Fruit fly (Drosophila melanogaster): Measurements from ENCODE around the gene CG18662.

Gene CG18662

dm6 chr2L:8972905-8973304, 7.6 kb upstream of the CG18662 start:
- TF ChIP-seq h (optimal IDR thresholded peaks at IDR 0.05), result no peak
- no peak for TF ChIP-seq Sin3A (optimal IDR thresholded peaks at IDR 0.05)
- TF ChIP-seq insv (optimal IDR thresholded peaks at IDR 0.05), result no peak
- TF ChIP-seq Myc (optimal IDR thresholded peaks at IDR 0.05), result no peak
- no peak for TF ChIP-seq ttk (optimal IDR thresholded peaks at IDR 0.05)
- no peak for TF ChIP-seq psq (optimal IDR thresholded peaks at IDR 0.05)

DNA sequence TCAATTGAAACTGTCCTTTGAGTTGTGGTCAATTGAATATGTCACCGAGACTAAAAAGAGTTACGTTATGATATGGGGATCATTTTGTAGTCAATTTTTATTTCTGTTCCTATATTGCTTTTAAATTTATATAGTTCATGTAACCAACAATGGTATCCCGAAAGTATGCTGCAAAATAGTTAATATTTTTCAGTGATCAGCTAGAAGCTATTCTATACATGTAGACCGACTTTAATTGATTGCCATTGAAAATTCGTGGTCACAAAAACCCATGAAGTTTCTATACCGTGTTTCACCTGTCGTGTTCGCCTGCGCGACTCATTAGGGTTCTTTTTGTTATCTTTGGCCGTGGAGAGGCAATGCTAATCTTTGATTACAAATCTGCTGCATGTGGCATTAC, 6.0 kb upstream of the CG18662 start:
- TF ChIP-seq insv (optimal IDR thresholded peaks at IDR 0.05), result no peak
- no peak for TF ChIP-seq Sin3A (optimal IDR thresholded peaks at IDR 0.05)
- TF ChIP-seq Myc (optimal IDR thresholded peaks at IDR 0.05), result no peak
- TF ChIP-seq h (optimal IDR thresholded peaks at IDR 0.05), result no peak
- no peak for TF ChIP-seq ttk (optimal IDR thresholded peaks at IDR 0.05)
- TF ChIP-seq psq (optimal IDR thresholded peaks at IDR 0.05), result no peak

dm6 chr2L:8975328-8975727, 5.1 kb upstream of the CG18662 start, which contains the start of gene CG9541:
CG9541 (minus strand) TSS chr2L:8975428.
- TF ChIP-seq h (optimal IDR thresholded peaks at IDR 0.05), result no peak
- no peak for TF ChIP-seq Sin3A (optimal IDR thresholded peaks at IDR 0.05)
- TF ChIP-seq ttk (optimal IDR thresholded peaks at IDR 0.05), result no peak
- no peak for TF ChIP-seq psq (optimal IDR thresholded peaks at IDR 0.05)
- no peak for TF ChIP-seq Myc (optimal IDR thresholded peaks at IDR 0.05)

DNA sequence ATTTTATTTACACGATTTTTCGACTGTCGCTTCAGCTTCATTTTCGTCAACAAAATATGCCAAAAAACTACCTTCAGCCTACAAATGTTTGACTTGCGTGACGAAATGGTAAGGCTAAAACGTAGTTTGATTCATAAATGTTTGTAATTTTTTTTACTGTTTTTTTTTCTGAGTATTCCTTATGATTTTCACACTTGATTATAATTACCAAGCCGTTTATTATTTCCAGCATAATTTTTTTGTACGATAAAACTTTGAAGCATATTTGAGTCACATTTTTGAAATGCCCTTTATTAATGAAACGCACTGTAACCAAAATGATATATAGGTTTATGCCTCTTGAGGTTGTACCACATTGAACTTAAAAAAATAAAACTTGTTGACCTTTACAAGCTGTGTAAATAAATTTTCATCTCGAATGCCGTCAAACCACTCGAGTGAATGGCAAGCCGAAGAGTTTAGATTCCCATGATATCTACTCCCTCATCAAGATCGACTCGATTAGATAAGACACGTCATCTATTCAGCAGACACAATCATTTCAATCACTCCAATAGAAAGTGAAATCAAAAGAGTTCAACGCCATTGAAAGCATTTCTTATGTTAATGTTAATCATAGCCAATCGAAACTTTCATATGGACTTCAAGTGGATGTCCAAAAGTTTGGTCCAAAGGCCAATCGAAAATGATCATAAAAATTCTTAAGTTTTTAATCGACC, 2.3 kb downstream of the CG18662 start:
- no peak for TF ChIP-seq h (optimal IDR thresholded peaks at IDR 0.05)
- TF ChIP-seq insv (optimal IDR thresholded peaks at IDR 0.05), result no peak
- no peak for TF ChIP-seq psq (optimal IDR thresholded peaks at IDR 0.05)
- no peak for TF ChIP-seq ttk (optimal IDR thresholded peaks at IDR 0.05)
- no peak for TF ChIP-seq Myc (optimal IDR thresholded peaks at IDR 0.05)
- no peak for TF ChIP-seq Sin3A (optimal IDR thresholded peaks at IDR 0.05)

DNA sequence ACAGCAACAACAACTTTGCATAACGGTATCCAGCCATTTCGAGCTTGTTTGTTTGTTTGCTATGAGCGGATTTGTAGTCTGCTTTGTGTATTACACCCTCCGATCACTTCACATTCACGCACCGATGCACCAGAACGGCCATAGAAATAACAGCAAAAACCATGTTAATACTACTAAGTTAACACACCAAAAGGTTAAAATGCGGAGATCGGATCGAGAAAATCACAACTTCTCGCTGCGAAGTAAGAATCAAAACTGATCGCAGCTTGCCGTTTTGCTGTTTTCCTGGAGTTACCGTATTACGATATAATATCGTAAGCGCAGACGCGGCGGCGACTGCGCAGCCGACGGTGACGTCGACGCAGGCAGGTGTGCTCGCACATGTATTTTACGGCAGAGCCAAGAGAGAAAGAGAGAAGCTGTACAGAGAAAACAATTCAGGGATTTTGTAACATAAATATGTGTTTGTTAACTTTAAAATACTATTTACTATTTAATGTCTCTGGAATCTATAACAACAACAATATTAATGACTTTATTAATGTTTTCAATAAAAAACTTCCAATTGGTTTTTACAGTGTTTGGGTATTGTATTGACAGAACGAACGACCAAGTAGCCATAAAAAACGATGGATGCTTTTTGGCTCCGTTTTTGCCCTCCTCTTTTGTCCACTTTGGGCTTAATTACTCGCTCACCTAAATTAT, 4.3 kb downstream of the CG18662 start, which contains the start of gene CG13101:
CG13101 (minus strand) TSS at position 259 of the 705 bp plus-strand sequence.
- TF ChIP-seq insv (optimal IDR thresholded peaks at IDR 0.05), result no peak
- TF ChIP-seq psq (optimal IDR thresholded peaks at IDR 0.05), result no peak
- no peak for TF ChIP-seq Sin3A (optimal IDR thresholded peaks at IDR 0.05)
- no peak for TF ChIP-seq ttk (optimal IDR thresholded peaks at IDR 0.05)
- no peak for TF ChIP-seq Myc (optimal IDR thresholded peaks at IDR 0.05)
- no peak for TF ChIP-seq h (optimal IDR thresholded peaks at IDR 0.05)

DNA sequence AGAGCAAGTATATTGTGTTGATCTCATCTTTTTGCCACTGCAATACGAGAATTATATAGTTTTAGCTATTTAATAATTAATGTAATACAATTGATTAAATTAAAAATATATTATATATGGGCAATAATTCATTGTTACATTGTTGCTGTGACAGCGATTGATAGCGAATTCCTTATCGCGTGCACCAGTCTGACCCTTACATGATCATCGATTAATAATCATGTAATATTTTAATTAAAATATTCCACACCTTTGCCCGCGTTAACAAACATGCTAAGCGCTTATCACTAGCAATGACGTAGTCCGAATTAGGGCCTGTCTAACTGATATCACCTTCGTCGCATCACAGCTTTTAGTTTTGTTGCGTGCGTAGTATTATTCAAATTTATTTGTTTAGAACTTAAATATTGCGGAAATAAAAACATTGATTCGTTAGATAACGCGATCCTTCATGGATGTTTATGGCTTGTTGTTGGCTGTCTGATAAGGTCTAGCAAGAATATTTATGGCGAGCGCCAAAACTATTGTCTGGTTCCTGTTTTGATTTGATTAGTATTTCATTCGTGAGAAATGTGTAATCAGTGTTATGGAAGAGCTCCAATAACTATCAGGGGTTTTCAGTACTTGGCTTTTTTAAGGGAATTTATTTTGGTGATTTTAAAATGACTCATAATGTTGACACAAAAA, 6.9 kb downstream of the CG18662 start:
- TF ChIP-seq insv (optimal IDR thresholded peaks at IDR 0.05) (no peak), ttk (optimal IDR thresholded peaks at IDR 0.05) (no peak), Myc (optimal IDR thresholded peaks at IDR 0.05) (no peak), h (optimal IDR thresholded peaks at IDR 0.05) (no peak), psq (optimal IDR thresholded peaks at IDR 0.05) (no peak), Sin3A (optimal IDR thresholded peaks at IDR 0.05) (no peak)

dm6 chr2L:8989037-8989591, 8.7 kb downstream of the CG18662 start, which contains the start of gene rost:
rost (minus strand) TSS chr2L:8989539.
- TF ChIP-seq psq (optimal IDR thresholded peaks at IDR 0.05), result no peak
- TF ChIP-seq ttk (optimal IDR thresholded peaks at IDR 0.05), result no peak
- no peak for TF ChIP-seq h (optimal IDR thresholded peaks at IDR 0.05)
- no peak for TF ChIP-seq insv (optimal IDR thresholded peaks at IDR 0.05)
- TF ChIP-seq Sin3A (optimal IDR thresholded peaks at IDR 0.05), result no peak
- no peak for TF ChIP-seq Myc (optimal IDR thresholded peaks at IDR 0.05)

DNA sequence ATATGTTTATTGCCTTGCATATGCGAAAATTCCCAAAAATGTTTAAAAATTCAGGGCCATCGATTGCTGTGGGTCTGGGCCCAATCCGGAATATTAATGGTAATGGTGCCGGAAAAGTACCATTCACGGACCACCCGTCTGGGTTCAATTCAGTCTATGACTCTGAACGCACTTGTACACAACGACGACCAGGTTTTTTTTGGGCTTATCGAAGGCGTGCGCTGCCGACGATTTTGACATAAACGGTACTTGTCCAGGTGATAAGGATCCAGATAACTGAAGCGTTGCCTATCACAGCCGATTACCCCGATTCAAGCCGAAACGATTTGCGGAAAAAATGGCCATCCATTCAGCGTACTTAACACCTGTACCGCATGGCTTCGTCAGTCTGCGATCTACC, 11.1 kb downstream of the CG18662 start, which contains the start of gene CG9555:
CG9555 (plus strand) TSS at position 153 of the 400 bp plus-strand sequence.
- TF ChIP-seq ttk (optimal IDR thresholded peaks at IDR 0.05), result no peak
- no peak for TF ChIP-seq insv (optimal IDR thresholded peaks at IDR 0.05)
- no peak for TF ChIP-seq Sin3A (optimal IDR thresholded peaks at IDR 0.05)
- TF ChIP-seq h (optimal IDR thresholded peaks at IDR 0.05), result no peak
- no peak for TF ChIP-seq psq (optimal IDR thresholded peaks at IDR 0.05)
- no peak for TF ChIP-seq Myc (optimal IDR thresholded peaks at IDR 0.05)

dm6 chr2L:8993650-8994441, 13.4 kb downstream of the CG18662 start, which contains the start of gene CG17906:
CG17906 (plus strand) TSS chr2L:8994391.
- TF ChIP-seq Sin3A (optimal IDR thresholded peaks at IDR 0.05) (no peak), h (optimal IDR thresholded peaks at IDR 0.05) (no peak), ttk (optimal IDR thresholded peaks at IDR 0.05) (no peak), Myc (optimal IDR thresholded peaks at IDR 0.05) (no peak), psq (optimal IDR thresholded peaks at IDR 0.05) (no peak), insv (optimal IDR thresholded peaks at IDR 0.05) (no peak)

- TF ChIP-seq psq (optimal IDR thresholded peaks at IDR 0.05) (no peak), Myc (optimal IDR thresholded peaks at IDR 0.05) (no peak), insv (optimal IDR thresholded peaks at IDR 0.05) (no peak), Sin3A (optimal IDR thresholded peaks at IDR 0.05) (no peak), ttk (optimal IDR thresholded peaks at IDR 0.05) (no peak), h (optimal IDR thresholded peaks at IDR 0.05) (no peak)
Measured at dm6 chr2L:8997285-8997684, 16.8 kb downstream of the CG18662 start, which contains the start of the genes alien and CG18661. alien (minus strand) TSS chr2L:8997379. CG18661 (plus strand) TSS chr2L:8997605.

dm6 chr2L:8998237-8998636, 17.8 kb downstream of the CG18662 start, which contains the start of gene Try29F:
Try29F (plus strand) TSS chr2L:8998537.
- no peak for TF ChIP-seq Myc (optimal IDR thresholded peaks at IDR 0.05)
- TF ChIP-seq psq (optimal IDR thresholded peaks at IDR 0.05), result no peak
- no peak for TF ChIP-seq insv (optimal IDR thresholded peaks at IDR 0.05)
- TF ChIP-seq ttk (optimal IDR thresholded peaks at IDR 0.05), result no peak
